Fruit fly (Drosophila melanogaster) whole organism, embryonic: ENCODE measurements around the gene His3.3B.

ENCODE experiments used
- Atf6 ChIP-seq: fragments of 200-800 bp; sonication (Bioruptor generic); IDR thresholded peaks from 2 replicates; pipeline ENCODE4 v1.3.6; 2022; ENCODE audit warnings: missing biosample characterization, missing genetic modification characterization
- BEAF-32 ChIP-seq: fragments of 200-800 bp; sonication (Bioruptor generic); optimal IDR thresholded peaks from 3 replicates; lab custom pipeline; 2017; ENCODE audit warnings: missing biosample characterization, missing genetic modification characterization, mild to moderate bottlenecking, moderate library complexity, missing genetic modification reagents
- CG10147 ChIP-seq: fragments of 200-800 bp; sonication (Bioruptor generic); optimal IDR thresholded peaks from 2 replicates; lab custom pipeline; 2019; ENCODE audit warnings: missing biosample characterization, mild to moderate bottlenecking, missing genetic modification characterization, moderate library complexity
- CG10209 ChIP-seq: fragments of 200-800 bp; sonication (Bioruptor generic); optimal IDR thresholded peaks from 3 replicates; lab custom pipeline; 2017; ENCODE audit warnings: missing biosample characterization, mild to moderate bottlenecking, missing genetic modification characterization, missing genetic modification reagents
- CG11696 ChIP-seq: fragments of 200-800 bp; sonication (Bioruptor generic); IDR thresholded peaks from 2 replicates; pipeline ENCODE4 v1.3.6; 2022; ENCODE audit warnings: missing biosample characterization, missing genetic modification characterization
- CG12219 ChIP-seq: fragments of 200-800 bp; sonication (Bioruptor generic); optimal IDR thresholded peaks from 3 replicates; lab custom pipeline; 2018; ENCODE audit warnings: missing biosample characterization, mild to moderate bottlenecking, missing genetic modification characterization
- CG1233 ChIP-seq: fragments of 200-800 bp; sonication (Bioruptor generic); optimal IDR thresholded peaks from 4 replicates; lab custom pipeline; 2018; ENCODE audit warnings: missing biosample characterization, mild to moderate bottlenecking, missing genetic modification characterization
- CG12659 ChIP-seq: fragments of 200-800 bp; sonication (Bioruptor generic); optimal IDR thresholded peaks from 3 replicates; lab custom pipeline; 2017; ENCODE audit warnings: mild to moderate bottlenecking, missing biosample characterization, missing genetic modification reagents, missing genetic modification characterization
- CG13424 ChIP-seq: fragments of 200-800 bp; sonication (Bioruptor generic); optimal IDR thresholded peaks from 2 replicates; lab custom pipeline; 2019; ENCODE audit warnings: missing biosample characterization, mild to moderate bottlenecking, missing genetic modification characterization, moderate library complexity
- CG14710 ChIP-seq: fragments of 200-800 bp; sonication (Bioruptor generic); optimal IDR thresholded peaks from 3 replicates; lab custom pipeline; 2019; ENCODE audit warnings: missing biosample characterization, mild to moderate bottlenecking, missing genetic modification characterization, moderate library complexity
- CG16815 ChIP-seq: fragments of 200-800 bp; sonication (Bioruptor generic); optimal IDR thresholded peaks from 3 replicates; lab custom pipeline; 2017; ENCODE audit warnings: missing biosample characterization, mild to moderate bottlenecking, missing genetic modification characterization
- CG16863 ChIP-seq: fragments of 200-800 bp; sonication (Bioruptor generic); optimal IDR thresholded peaks from 3 replicates; lab custom pipeline; 2016; ENCODE audit warnings: missing biosample characterization, missing genetic modification characterization
- CG17385 ChIP-seq: fragments of 200-800 bp; sonication (Bioruptor generic); optimal IDR thresholded peaks from 3 replicates; lab custom pipeline; 2018; ENCODE audit warnings: missing biosample characterization, mild to moderate bottlenecking, missing genetic modification characterization
- CG18476 ChIP-seq: fragments of 200-800 bp; sonication (Bioruptor generic); optimal IDR thresholded peaks from 2 replicates; lab custom pipeline; 2016; ENCODE audit warnings: missing biosample characterization, mild to moderate bottlenecking, missing genetic modification characterization
- CG2120 ChIP-seq: fragments of 200-800 bp; sonication (Bioruptor generic); optimal IDR thresholded peaks from 3 replicates; lab custom pipeline; 2016; ENCODE audit warnings: missing biosample characterization, missing genetic modification characterization
- CG2678 ChIP-seq: fragments of 200-800 bp; sonication (Bioruptor generic); optimal IDR thresholded peaks from 3 replicates; lab custom pipeline; 2019; ENCODE audit warnings: missing biosample characterization, mild to moderate bottlenecking, missing genetic modification characterization, moderate library complexity
- CG2889 ChIP-seq: fragments of 200-800 bp; sonication (Bioruptor generic); IDR thresholded peaks from 3 replicates; pipeline ENCODE4 v1.3.6; 2022; ENCODE audit warnings: missing biosample characterization, missing genetic modification characterization
- CG30403 ChIP-seq: fragments of 200-800 bp; sonication (Bioruptor generic); optimal IDR thresholded peaks from 3 replicates; lab custom pipeline; 2016; ENCODE audit warnings: missing biosample characterization, missing genetic modification characterization
- CG33557 ChIP-seq: fragments of 200-800 bp; sonication (Bioruptor generic); optimal IDR thresholded peaks from 2 replicates; lab custom pipeline; 2019; ENCODE audit warnings: missing biosample characterization, mild to moderate bottlenecking, missing genetic modification characterization, moderate library complexity
- CG4328 ChIP-seq: fragments of 200-800 bp; sonication (Bioruptor generic); optimal IDR thresholded peaks from 3 replicates; lab custom pipeline; 2017; ENCODE audit warnings: missing biosample characterization, missing genetic modification reagents, missing genetic modification characterization
- CG4424 ChIP-seq: fragments of 200-800 bp; sonication (Bioruptor generic); optimal IDR thresholded peaks from 3 replicates; lab custom pipeline; 2016; ENCODE audit warnings: missing biosample characterization, missing genetic modification characterization
- CG5180 ChIP-seq: fragments of 200-800 bp; sonication (Bioruptor generic); optimal IDR thresholded peaks from 3 replicates; lab custom pipeline; 2017; ENCODE audit warnings: missing biosample characterization, missing genetic modification characterization, mild to moderate bottlenecking, moderate library complexity, missing genetic modification reagents
- CG6683 ChIP-seq: fragments of 200-800 bp; sonication (Bioruptor generic); optimal IDR thresholded peaks from 2 replicates; lab custom pipeline; 2017; ENCODE audit warnings: missing biosample characterization, mild to moderate bottlenecking, missing genetic modification characterization, missing genetic modification reagents
- CG8924 ChIP-seq: fragments of 200-800 bp; optimal IDR thresholded peaks from 3 replicates; lab custom pipeline; 2019; ENCODE audit warnings: missing biosample characterization, mild to moderate bottlenecking, missing genetic modification characterization, moderate library complexity
- CHES-1-like ChIP-seq: fragments of 200-800 bp; sonication (Bioruptor generic); optimal IDR thresholded peaks from 2 replicates; lab custom pipeline; 2016; ENCODE audit warnings: missing biosample characterization, missing genetic modification characterization
- CoRest ChIP-seq: fragments of 200-800 bp; sonication (Bioruptor generic); optimal IDR thresholded peaks from 3 replicates; lab custom pipeline; 2018; ENCODE audit warnings: missing biosample characterization, mild to moderate bottlenecking, missing genetic modification characterization, moderate library complexity
- D ChIP-seq, 2 experiments: fragments of 200-800 bp in 1 of 2; fragments of >200 bp in 1 of 2; sonication (Bioruptor generic) in 1 of 2; optimal IDR thresholded peaks; 2 replicates in 1 of 2; 3 replicates in 1 of 2; lab custom pipeline; 2017; ENCODE audit warnings: mild to moderate bottlenecking in 1 of 2, missing biosample characterization in 1 of 2, missing genetic modification characterization in 1 of 2, missing genetic modification reagents in 1 of 2
- Dip3 ChIP-seq: fragments of 200-800 bp; sonication (Bioruptor generic); optimal IDR thresholded peaks from 3 replicates; lab custom pipeline; 2016; ENCODE audit warnings: missing biosample characterization, missing genetic modification characterization
- Ets65A ChIP-seq: fragments of 200-800 bp; sonication (Bioruptor generic); peaks from one replicate; lab custom pipeline; 2016; ENCODE audit warnings: missing biosample characterization, missing genetic modification characterization
- Hmr ChIP-seq: fragments of 200-800 bp; sonication (Bioruptor generic); optimal IDR thresholded peaks from 3 replicates; lab custom pipeline; 2017; ENCODE audit warnings: mild to moderate bottlenecking, missing biosample characterization, missing genetic modification reagents, missing genetic modification characterization
- Meics ChIP-seq: fragments of 200-800 bp; sonication (Bioruptor generic); optimal IDR thresholded peaks from 2 replicates; lab custom pipeline; 2017; ENCODE audit warnings: missing biosample characterization, mild to moderate bottlenecking, missing genetic modification characterization
- Myb ChIP-seq: fragments of 200-800 bp; sonication (Bioruptor generic); optimal IDR thresholded peaks from 2 replicates; lab custom pipeline; 2016; ENCODE audit warnings: missing biosample characterization, missing genetic modification characterization
- Oli ChIP-seq: fragments of 200-800 bp; sonication (Bioruptor generic); optimal IDR thresholded peaks from 2 replicates; lab custom pipeline; 2018; ENCODE audit warnings: missing biosample characterization, mild to moderate bottlenecking, missing genetic modification characterization, moderate library complexity
- Ssrp ChIP-seq: fragments of 200-800 bp; sonication (Bioruptor generic); optimal IDR thresholded peaks from 2 replicates; lab custom pipeline; 2018; ENCODE audit warnings: missing biosample characterization, mild to moderate bottlenecking, missing genetic modification characterization, moderate library complexity
- cas ChIP-seq: fragments of 200-800 bp; sonication (Bioruptor generic); IDR thresholded peaks from 2 replicates; pipeline ENCODE4 v1.3.6; 2022; ENCODE audit warnings: missing biosample characterization, missing genetic modification characterization
- cwo ChIP-seq: fragments of 200-800 bp; sonication (Bioruptor generic); optimal IDR thresholded peaks from 3 replicates; lab custom pipeline; 2017; ENCODE audit warnings: missing biosample characterization, missing genetic modification characterization, mild to moderate bottlenecking, moderate library complexity, missing genetic modification reagents
- emc ChIP-seq: fragments of 200-800 bp; sonication (Bioruptor generic); optimal IDR thresholded peaks from 2 replicates; lab custom pipeline; 2016; ENCODE audit warnings: missing biosample characterization, missing genetic modification characterization
- fd96Cb ChIP-seq: fragments of 200-800 bp; sonication (Bioruptor generic); optimal IDR thresholded peaks from 2 replicates; lab custom pipeline; 2018; ENCODE audit warnings: missing biosample characterization, mild to moderate bottlenecking, missing genetic modification characterization, moderate library complexity
- fu2 ChIP-seq: fragments of 200-800 bp; sonication (Bioruptor generic); optimal IDR thresholded peaks from 2 replicates; lab custom pipeline; 2016; ENCODE audit warnings: missing biosample characterization, missing genetic modification characterization
- gro ChIP-seq: fragments of 200-800 bp; sonication (Bioruptor generic); optimal IDR thresholded peaks from 2 replicates; lab custom pipeline; 2016; ENCODE audit warnings: missing biosample characterization, missing genetic modification characterization
- ken ChIP-seq: fragments of 200-800 bp; sonication (Bioruptor generic); IDR thresholded peaks from 3 replicates; pipeline ENCODE4 v1.3.6; 2022; ENCODE audit warnings: missing biosample characterization, missing genetic modification characterization
- lilli ChIP-seq: fragments of 200-800 bp; sonication (Bioruptor generic); optimal IDR thresholded peaks from 3 replicates; lab custom pipeline; 2016; ENCODE audit warnings: missing biosample characterization, missing genetic modification characterization
- nmo ChIP-seq: fragments of 200-800 bp; sonication (Bioruptor generic); optimal IDR thresholded peaks from 2 replicates; lab custom pipeline; 2018; ENCODE audit warnings: missing biosample characterization, mild to moderate bottlenecking, missing genetic modification characterization, moderate library complexity
- psq ChIP-seq: fragments of 200-800 bp; sonication (Bioruptor generic); optimal IDR thresholded peaks from 2 replicates; lab custom pipeline; 2017; ENCODE audit warnings: missing biosample characterization, missing genetic modification characterization
- sd ChIP-seq: fragments of 200-800 bp; sonication (Bioruptor generic); optimal IDR thresholded peaks from 3 replicates; lab custom pipeline; 2018; ENCODE audit warnings: missing biosample characterization, mild to moderate bottlenecking, missing genetic modification characterization, moderate library complexity
- tgo ChIP-seq: fragments of 200-800 bp; sonication (Bioruptor generic); IDR thresholded peaks from 3 replicates; pipeline ENCODE4 v1.3.6; 2022; ENCODE audit warnings: missing biosample characterization, missing genetic modification characterization
- tio ChIP-seq: fragments of 200-800 bp; sonication (Bioruptor generic); optimal IDR thresholded peaks from 2 replicates; lab custom pipeline; 2017; ENCODE audit warnings: missing biosample characterization, missing genetic modification characterization, inconsistent platforms
- zf30C ChIP-seq: fragments of 200-800 bp; sonication (Bioruptor generic); optimal IDR thresholded peaks from 3 replicates; lab custom pipeline; 2018; ENCODE audit warnings: missing biosample characterization, mild to moderate bottlenecking, missing genetic modification characterization

His3.3B gene

dm6 chrX:9119671-9120364 lies 36.7 kb downstream of the His3.3B start (continued):
- TF ChIP-seq fd96Cb (tag; lab: Kevin White, UChicago) (peak; percentile 32), zf30C (GFP tag; lab: Kevin White, UChicago) (peak; percentile 11), CG5180 (GFP tag; lab: Kevin White, UChicago) (peak; percentile 23), CG2678 (tag; lab: Kevin White, UChicago) (peak; percentile 62), CG4424 (GFP tag; lab: Kevin White, UChicago) (peak; percentile 44), Meics (GFP tag; lab: Kevin White, UChicago) (peak; percentile 12), CG1233 (GFP tag; lab: Kevin White, UChicago) (peak; percentile 12), Ssrp (tag; lab: Kevin White, UChicago) (peak; percentile 29), psq (GFP tag; lab: Kevin White, UChicago) (no peak), sd (no peak), CG13424 (tag; lab: Kevin White, UChicago) (peak; percentile 27), CG2120 (GFP tag; lab: Kevin White, UChicago) (peak; percentile 30), Myb (peak; percentile 6), BEAF-32 (no peak), CG12659 (GFP tag; lab: Kevin White, UChicago) (peak; percentile 15), tio (GFP tag; lab: Kevin White, UChicago) (peak; percentile 6), CG14710 (tag; lab: Kevin White, UChicago) (peak; percentile 22), Hmr (GFP tag; lab: Kevin White, UChicago) (peak; percentile 24), CG6683 (GFP tag; lab: Kevin White, UChicago) (no peak), gro (GFP tag; lab: Kevin White, UChicago) (no peak), fu2 (GFP tag; lab: Kevin White, UChicago) (no peak), CG11696 (GFP tag; lab: Robert Waterston, UW) (no peak), CG30403 (GFP tag; lab: Kevin White, UChicago) (peak; percentile 38), CG17385 (GFP tag; lab: Kevin White, UChicago) (peak; percentile 39), Ets65A (GFP tag; lab: Kevin White, UChicago) (peak; percentile 80), emc (GFP tag; lab: Kevin White, UChicago) (no peak), CG10147 (GFP tag; lab: Kevin White, UChicago) (peak; percentile 12), ken (GFP tag; lab: Robert Waterston, UW) (0 out of 3 replicates have a peak, but pooled peaks have one; percentile 11), tgo (GFP tag; lab: Robert Waterston, UW) (no peak), CG16863 (peak; percentile 3), cas (no peak), Oli (tag; lab: Kevin White, UChicago) (peak; percentile 31), Dip3 (GFP tag; lab: Kevin White, UChicago) (no peak), lilli (GFP tag; lab: Kevin White, UChicago) (peak; percentile 1), CoRest (peak; percentile 46), CG33557 (GFP tag; lab: Kevin White, UChicago) (no peak), CG8924 (peak; percentile 12), CG2889 (GFP tag; lab: Robert Waterston, UW) (no peak), CG18476 (GFP tag; lab: Kevin White, UChicago) (no peak), CG4328 (GFP tag; lab: Kevin White, UChicago) (peak; percentile 7), CHES-1-like (GFP tag; lab: Kevin White, UChicago) (no peak), cwo (GFP tag; lab: Kevin White, UChicago) (peak; percentile 0), Atf6 (GFP tag; lab: Robert Waterston, UW) (no peak), CG10209 (GFP tag; lab: Kevin White, UChicago) (peak; percentile 34), CG12219 (peak; percentile 16), D (optimal IDR thresholded peaks at IDR 0.05; lab: Kevin White, UChicago) (no peak), D (GFP tag; optimal IDR thresholded peaks at IDR 0.05; lab: Kevin White, UChicago) (peak; percentile 46), nmo (GFP tag; lab: Kevin White, UChicago) (peak; percentile 53), CG16815 (peak; percentile 14)
